Worm (Caenorhabditis elegans): ENCODE measurements around the gene F18A11.5.

DNA sequence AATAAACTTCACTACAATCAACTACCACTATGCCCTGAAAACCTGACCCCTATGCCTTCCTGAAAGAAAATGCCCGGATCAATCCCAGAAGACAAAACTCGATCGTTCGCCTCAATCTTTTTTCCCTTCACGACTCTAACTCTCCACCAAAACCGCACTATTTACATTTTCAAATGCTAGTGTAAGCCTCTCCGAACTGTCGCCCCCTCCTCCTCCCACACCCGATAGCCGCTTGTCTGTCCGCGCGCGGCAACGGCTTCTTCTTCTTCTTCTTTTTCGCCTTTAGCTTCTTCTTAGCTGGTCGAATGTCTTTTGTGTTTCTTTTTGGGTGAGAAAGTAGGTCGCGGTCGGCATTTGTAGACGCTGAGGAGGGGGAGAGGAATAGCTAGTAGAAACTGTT is 53.9 kb downstream of the F18A11.5 start:
- TF ChIP-seq ets-7 (tag; optimal IDR thresholded peaks at IDR 0.05) (no peak), scrt-1 (GFP tag; IDR thresholded peaks at IDR 0.05) (no peak), ceh-36 (tag; optimal IDR thresholded peaks at IDR 0.05) (no peak)

Data from whole organism, early embryonic.